Worm (Caenorhabditis elegans) whole organism, midembryonic: Measurements from ENCODE around the gene nhr-79.

ENCODE experiments used
- T22C8.4 ChIP-seq: fragments of 200-800 bp; sonication (Bioruptor generic); IDR thresholded peaks from 2 replicates; pipeline ENCODE4 v1.3.6; 2022; ENCODE audit warnings: missing genetic modification characterization, missing compliant biosample characterization
- cog-1 ChIP-seq: sonication (generic microtip); optimal IDR thresholded peaks from 2 replicates; lab custom pipeline; 2016; ENCODE audit warnings: missing genetic modification characterization, missing compliant biosample characterization
- flt-1 ChIP-seq: fragments of 200-800 bp; sonication (Bioruptor generic); IDR thresholded peaks from 2 replicates; pipeline ENCODE4 v1.3.6; 2022; ENCODE audit warnings: missing genetic modification characterization, missing compliant biosample characterization
- klf-2 ChIP-seq: fragments of 200-800 bp; sonication (Bioruptor generic); conservative IDR thresholded peaks from 2 replicates; pipeline ENCODE4 v1.3.6; 2022; ENCODE audit warnings: missing genetic modification reagents, missing genetic modification characterization, missing compliant biosample characterization
- med-1 ChIP-seq: sonication (generic microtip); optimal IDR thresholded peaks from 2 replicates; lab custom pipeline; 2017; ENCODE audit warnings: missing genetic modification characterization, mild to moderate bottlenecking, missing compliant biosample characterization, antibody characterized with exemption, missing genetic modification reagents; ENCODE audit not compliant: insufficient read depth
- ref-1 ChIP-seq: fragments of 200-800 bp; sonication (Bioruptor generic); conservative IDR thresholded peaks from 2 replicates; pipeline ENCODE4 v1.3.6; 2022; ENCODE audit warnings: missing genetic modification reagents, missing genetic modification characterization, missing compliant biosample characterization
- tab-1 ChIP-seq: fragments of 200-800 bp; sonication (Bioruptor generic); IDR thresholded peaks from 2 replicates; pipeline ENCODE4 v1.3.6; 2022; ENCODE audit warnings: missing genetic modification characterization, missing compliant biosample characterization
- ztf-23 ChIP-seq: fragments of 200-800 bp; sonication (Bioruptor generic); IDR thresholded peaks from 2 replicates; pipeline ENCODE4 v1.3.6; 2022; ENCODE audit warnings: missing genetic modification reagents, missing genetic modification characterization, missing compliant biosample characterization
- ztf-29 ChIP-seq: fragments of 200-800 bp; sonication (Bioruptor generic); IDR thresholded peaks from 2 replicates; pipeline ENCODE4 v1.3.6; 2022; ENCODE audit warnings: missing genetic modification reagents, missing genetic modification characterization, missing compliant biosample characterization

nhr-79 gene

ce11 chrV:19201190-19201589, 10.5 kb downstream of the nhr-79 start:
- TF ChIP-seq cog-1 (tag; lab: Kevin White, UChicago) (no peak), tab-1 (GFP tag; lab: Robert Waterston, UW) (no peak), flt-1 (GFP tag; lab: Robert Waterston, UW) (no peak), T22C8.4 (GFP tag; lab: Robert Waterston, UW) (no peak), ref-1 (GFP tag; lab: Robert Waterston, UW) (no peak), med-1 (no peak), klf-2 (GFP tag; lab: Robert Waterston, UW) (no peak), ztf-29 (GFP tag; lab: Robert Waterston, UW) (no peak), ztf-23 (GFP tag; lab: Robert Waterston, UW) (no peak)

- TF ChIP-seq klf-2 (GFP tag; lab: Robert Waterston, UW): no peak
- TF ChIP-seq tab-1 (GFP tag; lab: Robert Waterston, UW): no peak
- TF ChIP-seq med-1: no peak
- TF ChIP-seq T22C8.4 (GFP tag; lab: Robert Waterston, UW): no peak
- TF ChIP-seq cog-1 (tag; lab: Kevin White, UChicago): no peak
- no peak for TF ChIP-seq ref-1 (GFP tag; lab: Robert Waterston, UW)
- no peak for TF ChIP-seq ztf-23 (GFP tag; lab: Robert Waterston, UW)
- no peak for TF ChIP-seq flt-1 (GFP tag; lab: Robert Waterston, UW)
- no peak for TF ChIP-seq ztf-29 (GFP tag; lab: Robert Waterston, UW)
Measured at ce11 chrV:19189963-19190597, 21.6 kb downstream of the nhr-79 start, which contains the start of the genes Y39B6A.3 and pph-5. TSS of gene Y39B6A.3 (minus strand) at chrV:19190013. TSS of gene pph-5 (plus strand) at chrV:19190547.

- no peak for TF ChIP-seq ztf-23 (GFP tag; lab: Robert Waterston, UW)
- no peak for TF ChIP-seq klf-2 (GFP tag; lab: Robert Waterston, UW)
- no peak for TF ChIP-seq cog-1 (tag; lab: Kevin White, UChicago)
- TF ChIP-seq flt-1 (GFP tag; lab: Robert Waterston, UW): no peak
- TF ChIP-seq ztf-29 (GFP tag; lab: Robert Waterston, UW): no peak
- TF ChIP-seq ref-1 (GFP tag; lab: Robert Waterston, UW): no peak
- no peak for TF ChIP-seq T22C8.4 (GFP tag; lab: Robert Waterston, UW)
- TF ChIP-seq tab-1 (GFP tag; lab: Robert Waterston, UW): no peak
- no peak for TF ChIP-seq med-1
Measured at ce11 chrV:19181684-19182083, 30.0 kb downstream of the nhr-79 start.

ce11 chrV:19178896-19179295, 32.8 kb downstream of the nhr-79 start:
- TF ChIP-seq ref-1 (GFP tag; lab: Robert Waterston, UW) (no peak), flt-1 (GFP tag; lab: Robert Waterston, UW) (no peak), T22C8.4 (GFP tag; lab: Robert Waterston, UW) (no peak), ztf-29 (GFP tag; lab: Robert Waterston, UW) (no peak), cog-1 (tag; lab: Kevin White, UChicago) (no peak), ztf-23 (GFP tag; lab: Robert Waterston, UW) (no peak), med-1 (no peak), klf-2 (GFP tag; lab: Robert Waterston, UW) (no peak), tab-1 (GFP tag; lab: Robert Waterston, UW) (no peak)

- TF ChIP-seq cog-1 (tag; lab: Kevin White, UChicago) (no peak), T22C8.4 (GFP tag; lab: Robert Waterston, UW) (no peak), ztf-29 (GFP tag; lab: Robert Waterston, UW) (no peak), tab-1 (GFP tag; lab: Robert Waterston, UW) (no peak), flt-1 (GFP tag; lab: Robert Waterston, UW) (no peak), med-1 (no peak), klf-2 (GFP tag; lab: Robert Waterston, UW) (no peak), ztf-23 (GFP tag; lab: Robert Waterston, UW) (no peak), ref-1 (GFP tag; lab: Robert Waterston, UW) (no peak)
Measured at ce11 chrV:19177804-19178203, 33.9 kb downstream of the nhr-79 start.

- TF ChIP-seq klf-2 (GFP tag; lab: Robert Waterston, UW) (no peak), flt-1 (GFP tag; lab: Robert Waterston, UW) (no peak), ztf-23 (GFP tag; lab: Robert Waterston, UW) (no peak)
Measured at ce11 chrV:19177070-19177469, 34.6 kb downstream of the nhr-79 start.

- TF ChIP-seq klf-2 (GFP tag; lab: Robert Waterston, UW) (no peak), cog-1 (tag; lab: Kevin White, UChicago) (no peak), T22C8.4 (GFP tag; lab: Robert Waterston, UW) (no peak), tab-1 (GFP tag; lab: Robert Waterston, UW) (no peak), flt-1 (GFP tag; lab: Robert Waterston, UW) (no peak), ref-1 (GFP tag; lab: Robert Waterston, UW) (no peak), ztf-29 (GFP tag; lab: Robert Waterston, UW) (no peak), med-1 (no peak), ztf-23 (GFP tag; lab: Robert Waterston, UW) (no peak)
Measured at ce11 chrV:19175714-19176113, 36.0 kb downstream of the nhr-79 start.

- TF ChIP-seq T22C8.4 (GFP tag; lab: Robert Waterston, UW) (no peak), flt-1 (GFP tag; lab: Robert Waterston, UW) (no peak), klf-2 (GFP tag; lab: Robert Waterston, UW) (no peak), ref-1 (GFP tag; lab: Robert Waterston, UW) (no peak), tab-1 (GFP tag; lab: Robert Waterston, UW) (no peak), cog-1 (tag; lab: Kevin White, UChicago) (no peak), ztf-29 (GFP tag; lab: Robert Waterston, UW) (no peak), med-1 (no peak), ztf-23 (GFP tag; lab: Robert Waterston, UW) (no peak)
Measured at ce11 chrV:19174626-19175025, 37.1 kb downstream of the nhr-79 start, which contains the start of gene hot-2. TSS of gene hot-2 (plus strand) at chrV:19174759.

- TF ChIP-seq cog-1 (tag; lab: Kevin White, UChicago) (no peak), ztf-29 (GFP tag; lab: Robert Waterston, UW) (no peak), klf-2 (GFP tag; lab: Robert Waterston, UW) (no peak), ztf-23 (GFP tag; lab: Robert Waterston, UW) (no peak), T22C8.4 (GFP tag; lab: Robert Waterston, UW) (no peak), tab-1 (GFP tag; lab: Robert Waterston, UW) (no peak), med-1 (no peak), flt-1 (GFP tag; lab: Robert Waterston, UW) (no peak), ref-1 (GFP tag; lab: Robert Waterston, UW) (no peak)
Measured at ce11 chrV:19158664-19159063, 53.0 kb downstream of the nhr-79 start, which contains the start of gene Y39B6A.5. TSS of gene Y39B6A.5 (minus strand) at chrV:19158877.
